Fruit fly (Drosophila melanogaster) whole organism, embryonic: ENCODE data around the gene mRpS31.
A peak's percentile ranks its signal among the peaks of the same experiment; 100 is the strongest.

Source experiments
- Atf-2 ChIP-seq: fragments of 200-800 bp; sonication (Bioruptor generic); optimal IDR thresholded peaks from 2 replicates; lab custom pipeline; 2016; ENCODE audit warnings: missing biosample characterization, missing genetic modification characterization
- Atf6 ChIP-seq: fragments of 200-800 bp; sonication (Bioruptor generic); IDR thresholded peaks from 2 replicates; pipeline ENCODE4 v1.3.6; 2022; ENCODE audit warnings: missing biosample characterization, missing genetic modification characterization
- B-H1 ChIP-seq: fragments of 200-800 bp; sonication (Bioruptor generic); IDR thresholded peaks from 3 replicates; pipeline ENCODE4 v1.3.6; 2022; ENCODE audit warnings: missing biosample characterization, missing genetic modification characterization
- BEAF-32 ChIP-seq: fragments of 200-800 bp; sonication (Bioruptor generic); optimal IDR thresholded peaks from 3 replicates; lab custom pipeline; 2017; ENCODE audit warnings: missing biosample characterization, missing genetic modification characterization, mild to moderate bottlenecking, moderate library complexity, missing genetic modification reagents
- BtbVII ChIP-seq: fragments of 200-800 bp; sonication (Bioruptor generic); optimal IDR thresholded peaks from 3 replicates; lab custom pipeline; 2017; ENCODE audit warnings: missing biosample characterization, mild to moderate bottlenecking, missing genetic modification characterization
- CG10366 ChIP-seq: fragments of 200-800 bp; sonication (Bioruptor generic); IDR thresholded peaks from 2 replicates; pipeline ENCODE4 v1.3.6; 2022; ENCODE audit warnings: missing biosample characterization, missing genetic modification characterization
- CG10959 ChIP-seq: fragments of 200-800 bp; sonication (Bioruptor generic); IDR thresholded peaks from 2 replicates; pipeline ENCODE4 v1.3.6; 2022; ENCODE audit warnings: missing biosample characterization, missing genetic modification characterization
- CG10979 ChIP-seq: fragments of 200-800 bp; sonication (Bioruptor generic); optimal IDR thresholded peaks from 2 replicates; lab custom pipeline; 2018; ENCODE audit warnings: missing biosample characterization, mild to moderate bottlenecking, missing genetic modification characterization, moderate library complexity
- CG11247 ChIP-seq: fragments of 200-800 bp; sonication (Bioruptor generic); IDR thresholded peaks from 2 replicates; pipeline ENCODE4 v1.3.6; 2022; ENCODE audit warnings: missing biosample characterization, missing genetic modification characterization
- CG11723 ChIP-seq: fragments of 200-800 bp; sonication (Bioruptor generic); optimal IDR thresholded peaks from 2 replicates; lab custom pipeline; 2017; ENCODE audit warnings: missing biosample characterization, mild to moderate bottlenecking, missing genetic modification characterization
- CG12659 ChIP-seq: fragments of 200-800 bp; sonication (Bioruptor generic); optimal IDR thresholded peaks from 3 replicates; lab custom pipeline; 2017; ENCODE audit warnings: mild to moderate bottlenecking, missing biosample characterization, missing genetic modification reagents, missing genetic modification characterization
- CG13287 ChIP-seq: fragments of 200-800 bp; sonication (Bioruptor generic); IDR thresholded peaks from 2 replicates; pipeline ENCODE4 v1.3.6; 2022; ENCODE audit warnings: missing biosample characterization, missing genetic modification characterization; ENCODE audit not compliant: partially characterized antibody
- CG14050 ChIP-seq: fragments of 200-800 bp; sonication (Bioruptor generic); IDR thresholded peaks from 3 replicates; pipeline ENCODE4 v1.3.6; 2022; ENCODE audit warnings: missing biosample characterization, missing genetic modification characterization
- CG16813 ChIP-seq: fragments of 200-800 bp; sonication (Bioruptor generic); IDR thresholded peaks from 3 replicates; pipeline ENCODE4 v1.3.6; 2022; ENCODE audit warnings: missing biosample characterization, missing genetic modification characterization; ENCODE audit not compliant: partially characterized antibody
- CG17186 ChIP-seq: fragments of 200-800 bp; sonication (Bioruptor generic); optimal IDR thresholded peaks from 3 replicates; lab custom pipeline; 2017; ENCODE audit warnings: missing biosample characterization, missing genetic modification reagents, missing genetic modification characterization
- CG2199 ChIP-seq: fragments of 200-800 bp; sonication (Bioruptor generic); IDR thresholded peaks from 3 replicates; pipeline ENCODE4 v1.3.6; 2022; ENCODE audit warnings: missing biosample characterization, missing genetic modification characterization
- CG2889 ChIP-seq: fragments of 200-800 bp; sonication (Bioruptor generic); IDR thresholded peaks from 3 replicates; pipeline ENCODE4 v1.3.6; 2022; ENCODE audit warnings: missing biosample characterization, missing genetic modification characterization
- CG30020 ChIP-seq: fragments of 200-800 bp; optimal IDR thresholded peaks from 2 replicates; lab custom pipeline; 2019; ENCODE audit warnings: missing biosample characterization, mild to moderate bottlenecking, missing genetic modification characterization, moderate library complexity
- CG3726 ChIP-seq: fragments of 200-800 bp; sonication (Bioruptor generic); IDR thresholded peaks from 3 replicates; pipeline ENCODE4, ENCODE4 v1.3.6; 2022; ENCODE audit warnings: missing biosample characterization, missing genetic modification characterization
- CG5245 ChIP-seq: fragments of 200-800 bp; sonication (Bioruptor generic); optimal IDR thresholded peaks from 3 replicates; lab custom pipeline; 2016; ENCODE audit warnings: missing biosample characterization, missing genetic modification characterization
- CG6254 ChIP-seq: fragments of 200-800 bp; sonication (Bioruptor generic); optimal IDR thresholded peaks from 3 replicates; lab custom pipeline; 2017; ENCODE audit warnings: mild to moderate bottlenecking, missing biosample characterization, missing genetic modification reagents, missing genetic modification characterization
- CG9609 ChIP-seq: fragments of 200-800 bp; sonication (Bioruptor generic); optimal IDR thresholded peaks from 3 replicates; lab custom pipeline; 2016; ENCODE audit warnings: missing biosample characterization, missing genetic modification characterization
- Dp ChIP-seq: fragments of 200-800 bp; sonication (Bioruptor generic); optimal IDR thresholded peaks from 2 replicates; lab custom pipeline; 2018; ENCODE audit warnings: missing biosample characterization, mild to moderate bottlenecking, missing genetic modification characterization, moderate library complexity
- ERR ChIP-seq: fragments of 200-800 bp; sonication (Bioruptor generic); optimal IDR thresholded peaks from 2 replicates; lab custom pipeline; 2016; ENCODE audit warnings: missing biosample characterization, missing genetic modification characterization
- HLH4C ChIP-seq: fragments of 200-800 bp; sonication (Bioruptor generic); IDR thresholded peaks from 3 replicates; pipeline ENCODE4 v1.3.6; 2022; ENCODE audit warnings: missing biosample characterization, missing genetic modification characterization; ENCODE audit not compliant: partially characterized antibody
- Hr51 ChIP-seq, 2 experiments: fragments of 200-800 bp; sonication (Bioruptor generic); optimal IDR thresholded peaks; 2 replicates in 1 of 2; 3 replicates in 1 of 2; lab custom pipeline; 2016 to 2018; ENCODE audit warnings: missing biosample characterization in 2 of 2, missing genetic modification characterization in 2 of 2, mild to moderate bottlenecking in 1 of 2, moderate library complexity in 1 of 2
- MTF-1 ChIP-seq: fragments of 200-800 bp; sonication (Bioruptor generic); optimal IDR thresholded peaks from 2 replicates; lab custom pipeline; 2018; ENCODE audit warnings: missing biosample characterization, mild to moderate bottlenecking, missing genetic modification characterization, borderline replicate concordance
- NfI ChIP-seq: fragments of 200-800 bp; sonication (Bioruptor generic); optimal IDR thresholded peaks from 3 replicates; lab custom pipeline; 2018; ENCODE audit warnings: missing biosample characterization, mild to moderate bottlenecking, missing genetic modification characterization, moderate library complexity
- Rfx ChIP-seq: fragments of 200-800 bp; sonication (Bioruptor generic); IDR thresholded peaks from 2 replicates; pipeline ENCODE4 v1.3.6; 2022; ENCODE audit warnings: missing biosample characterization, missing genetic modification characterization
- cwo ChIP-seq: fragments of 200-800 bp; sonication (Bioruptor generic); optimal IDR thresholded peaks from 3 replicates; lab custom pipeline; 2017; ENCODE audit warnings: missing biosample characterization, missing genetic modification characterization, mild to moderate bottlenecking, moderate library complexity, missing genetic modification reagents
- dati ChIP-seq: fragments of 200-800 bp; sonication (Bioruptor generic); IDR thresholded peaks from 2 replicates; pipeline ENCODE4 v1.3.6; 2022; ENCODE audit warnings: missing biosample characterization, missing genetic modification characterization
- gce ChIP-seq: fragments of 200-800 bp; sonication (Bioruptor generic); IDR thresholded peaks from 3 replicates; pipeline ENCODE4 v1.3.6; 2022; ENCODE audit warnings: missing biosample characterization, missing genetic modification characterization
- gcm2 ChIP-seq: fragments of 200-800 bp; sonication (Bioruptor generic); optimal IDR thresholded peaks from 2 replicates; lab custom pipeline; 2016; ENCODE audit warnings: missing biosample characterization, missing genetic modification characterization
- gem ChIP-seq: fragments of 200-800 bp; sonication (Bioruptor generic); optimal IDR thresholded peaks from 2 replicates; lab custom pipeline; 2019; ENCODE audit warnings: missing biosample characterization, mild to moderate bottlenecking, missing genetic modification characterization, moderate library complexity
- hb ChIP-seq: fragments of 200-800 bp; sonication (Bioruptor generic); IDR thresholded peaks from 3 replicates; pipeline ENCODE4 v1.3.6; 2022; ENCODE audit warnings: missing biosample characterization, missing genetic modification characterization; ENCODE audit not compliant: partially characterized antibody
- lilli ChIP-seq: fragments of 200-800 bp; sonication (Bioruptor generic); optimal IDR thresholded peaks from 3 replicates; lab custom pipeline; 2016; ENCODE audit warnings: missing biosample characterization, missing genetic modification characterization
- maf-S ChIP-seq: fragments of 200-800 bp; sonication (Bioruptor generic); optimal IDR thresholded peaks from 2 replicates; lab custom pipeline; 2016; ENCODE audit warnings: missing biosample characterization, missing genetic modification characterization
- odd ChIP-seq: fragments of 200-800 bp; sonication (Bioruptor generic); optimal IDR thresholded peaks from 2 replicates; lab custom pipeline; 2017; ENCODE audit warnings: missing biosample characterization, mild to moderate bottlenecking, missing genetic modification characterization
- onecut ChIP-seq: fragments of 200-800 bp; sonication (Bioruptor generic); IDR thresholded peaks from 2 replicates; pipeline ENCODE4 v1.3.6; 2022; ENCODE audit warnings: missing biosample characterization, missing genetic modification characterization
- prd ChIP-seq, 3 experiments: fragments of >200 bp in 2 of 3; fragments of 200-800 bp in 1 of 3; sonication (Bioruptor generic) in 1 of 3; optimal IDR thresholded peaks in 2 of 3; IDR thresholded peaks in 1 of 3; 2 replicates in 2 of 3; 3 replicates in 1 of 3; pipeline versions ENCODE4 v1.3.6 to Lab custom; 2017 to 2022; ENCODE audit warnings: missing biosample characterization in 1 of 3, missing genetic modification characterization in 1 of 3
- pros ChIP-seq: fragments of 200-800 bp; sonication (Bioruptor generic); optimal IDR thresholded peaks from 3 replicates; lab custom pipeline; 2019; ENCODE audit warnings: missing biosample characterization, mild to moderate bottlenecking, missing genetic modification characterization, moderate library complexity
- psq ChIP-seq: fragments of 200-800 bp; sonication (Bioruptor generic); optimal IDR thresholded peaks from 2 replicates; lab custom pipeline; 2017; ENCODE audit warnings: missing biosample characterization, missing genetic modification characterization
- ranshi ChIP-seq: fragments of 200-800 bp; sonication (Bioruptor generic); IDR thresholded peaks from 2 replicates; pipeline ENCODE4 v1.3.6; 2022; ENCODE audit warnings: missing biosample characterization, missing genetic modification characterization
- schlank ChIP-seq: fragments of 200-800 bp; sonication (Bioruptor generic); optimal IDR thresholded peaks from 2 replicates; lab custom pipeline; 2018; ENCODE audit warnings: missing biosample characterization, mild to moderate bottlenecking, missing genetic modification characterization
- sob ChIP-seq: fragments of 200-800 bp; sonication (Bioruptor generic); IDR thresholded peaks from 2 replicates; pipeline ENCODE4 v1.3.6; 2022; ENCODE audit warnings: missing biosample characterization, missing genetic modification characterization
- tgo ChIP-seq: fragments of 200-800 bp; sonication (Bioruptor generic); IDR thresholded peaks from 3 replicates; pipeline ENCODE4 v1.3.6; 2022; ENCODE audit warnings: missing biosample characterization, missing genetic modification characterization
- trh ChIP-seq: fragments of 200-800 bp; sonication (Bioruptor generic); optimal IDR thresholded peaks from 2 replicates; lab custom pipeline; 2016; ENCODE audit warnings: missing biosample characterization, missing genetic modification characterization
- ttk ChIP-seq: fragments of 200-800 bp; sonication (Bioruptor generic); IDR thresholded peaks from 2 replicates; pipeline ENCODE4 v2.1.2; 2022; ENCODE audit warnings: missing biosample characterization, missing genetic modification characterization
- tx ChIP-seq: fragments of 200-800 bp; sonication (Bioruptor generic); optimal IDR thresholded peaks from 2 replicates; lab custom pipeline; 2016; ENCODE audit warnings: missing biosample characterization, missing genetic modification characterization

The mRpS31 gene

dm6 chr3L:16037048-16037477, 32.1 kb downstream of the mRpS31 start (continued):
- TF ChIP-seq NfI (peak; percentile 63), HLH4C (GFP tag; lab: Robert Waterston, UW) (peak; percentile 44; the same call in 1 of the 3 replicates), Rfx (GFP tag; lab: Robert Waterston, UW) (peak; percentile 91), CG12659 (peak; percentile 79), CG16813 (GFP tag; lab: Robert Waterston, UW) (peak; percentile 60), gcm2 (GFP tag; lab: Kevin White, UChicago) (peak; percentile 46), tgo (peak; percentile 80), schlank (tag; lab: Kevin White, UChicago) (peak; percentile 23), CG9609 (peak; percentile 60), prd (optimal IDR thresholded peaks at IDR 0.05; lab: Kevin White, UChicago) (no peak), prd (GFP tag; IDR thresholded peaks at IDR 0.05; lab: Robert Waterston, UW) (peak; percentile 75), ttk (GFP tag; lab: Robert Waterston, UW) (peak; percentile 74), CG6254 (peak; percentile 57), CG2889 (peak; percentile 69; the same call in 2 of the 3 replicates), pros (GFP tag; lab: Kevin White, UChicago) (no peak), ranshi (GFP tag; lab: Robert Waterston, UW) (peak; percentile 78; the same call in 1 of the 2 replicates), CG2199 (peak; percentile 90), cwo (GFP tag; lab: Kevin White, UChicago) (peak; percentile 72), lilli (GFP tag; lab: Kevin White, UChicago) (peak; percentile 87), CG13287 (GFP tag; lab: Robert Waterston, UW) (peak; percentile 80), CG11247 (peak; percentile 70), Atf-2 (GFP tag; lab: Kevin White, UChicago) (peak; percentile 57), Atf6 (GFP tag; lab: Robert Waterston, UW) (peak; percentile 87), dati (GFP tag; lab: Robert Waterston, UW) (peak; percentile 62; the same call in 1 of the 2 replicates), onecut (GFP tag; lab: Robert Waterston, UW) (peak; percentile 70), BEAF-32 (GFP tag; lab: Kevin White, UChicago) (peak; percentile 66), maf-S (GFP tag; lab: Kevin White, UChicago) (peak; percentile 67), Dp (GFP tag; lab: Kevin White, UChicago) (peak; percentile 62), gce (peak; percentile 74; the same call in 2 of the 3 replicates), gem (tag; lab: Kevin White, UChicago) (peak; percentile 81), CG5245 (GFP tag; lab: Kevin White, UChicago) (peak; percentile 59), CG17186 (GFP tag; lab: Kevin White, UChicago) (peak; percentile 53), BtbVII (peak; percentile 33), ERR (GFP tag; lab: Kevin White, UChicago) (peak; percentile 53), odd (peak; percentile 65), CG11723 (GFP tag; lab: Kevin White, UChicago) (peak; percentile 45), Hr51 (GFP tag; optimal IDR thresholded peaks at IDR 0.05; lab: Kevin White, UChicago) (peak; percentile 71 to 81), trh (GFP tag; lab: Kevin White, UChicago) (peak; percentile 35), CG10979 (peak; percentile 68), tx (GFP tag; lab: Kevin White, UChicago) (peak; percentile 43), sob (GFP tag; lab: Robert Waterston, UW) (peak; percentile 87), psq (GFP tag; lab: Kevin White, UChicago) (peak; percentile 23), CG30020 (tag; lab: Kevin White, UChicago) (peak; percentile 15), B-H1 (GFP tag; lab: Robert Waterston, UW) (peak; percentile 76; the same call in 2 of the 3 replicates), hb (GFP tag; lab: Robert Waterston, UW) (peak; percentile 45; the same call in 1 of the 3 replicates), CG3726 (0 out of 3 replicates have a peak, but pooled peaks have one; percentile 56), CG10366 (GFP tag; lab: Robert Waterston, UW) (peak; percentile 75), CG14050 (GFP tag; lab: Robert Waterston, UW) (peak; percentile 28; the same call in 1 of the 3 replicates), MTF-1 (GFP tag; lab: Kevin White, UChicago) (no peak), CG10959 (GFP tag; lab: Robert Waterston, UW) (0 out of 2 replicates have a peak, but pooled peaks have one; percentile 28)
